Fruit fly (Drosophila melanogaster) whole organism, pupa: Measurements from ENCODE around the gene Fad2.

Experiments
- CG13204 ChIP-seq: fragments of 200-800 bp; sonication (Bioruptor generic); optimal IDR thresholded peaks from 2 replicates; lab custom pipeline; 2018; ENCODE audit warnings: missing biosample characterization, mild to moderate bottlenecking, missing genetic modification characterization, moderate library complexity
- CG14655 ChIP-seq: fragments of 200-800 bp; sonication (Bioruptor generic); optimal IDR thresholded peaks from 3 replicates; lab custom pipeline; 2017; ENCODE audit warnings: mild to moderate bottlenecking, missing biosample characterization, missing genetic modification reagents, missing genetic modification characterization
- CG4496 ChIP-seq: fragments of 200-800 bp; sonication (Bioruptor generic); IDR thresholded peaks from 3 replicates; pipeline ENCODE4 v1.3.6; 2022; ENCODE audit warnings: missing biosample characterization, missing genetic modification characterization
- EcR ChIP-seq: fragments of 200-800 bp; sonication (Bioruptor generic); optimal IDR thresholded peaks from 3 replicates; lab custom pipeline; 2019; ENCODE audit warnings: missing biosample characterization, missing genetic modification characterization, mild to moderate bottlenecking, moderate library complexity, missing genetic modification reagents
- Pif1B ChIP-seq: fragments of 200-800 bp; sonication (Bioruptor generic); optimal IDR thresholded peaks from 3 replicates; lab custom pipeline; 2016; ENCODE audit warnings: missing biosample characterization, missing genetic modification characterization
- Snoo ChIP-seq: fragments of 200-800 bp; sonication (Bioruptor generic); optimal IDR thresholded peaks from 3 replicates; lab custom pipeline; 2017; ENCODE audit warnings: missing biosample characterization, mild to moderate bottlenecking, missing genetic modification characterization, inconsistent platforms
- rn ChIP-seq: fragments of 200-800 bp; sonication (Bioruptor generic); IDR thresholded peaks from 2 replicates; pipeline ENCODE4 v1.3.6; 2022; ENCODE audit warnings: missing biosample characterization, missing genetic modification characterization

DNA sequence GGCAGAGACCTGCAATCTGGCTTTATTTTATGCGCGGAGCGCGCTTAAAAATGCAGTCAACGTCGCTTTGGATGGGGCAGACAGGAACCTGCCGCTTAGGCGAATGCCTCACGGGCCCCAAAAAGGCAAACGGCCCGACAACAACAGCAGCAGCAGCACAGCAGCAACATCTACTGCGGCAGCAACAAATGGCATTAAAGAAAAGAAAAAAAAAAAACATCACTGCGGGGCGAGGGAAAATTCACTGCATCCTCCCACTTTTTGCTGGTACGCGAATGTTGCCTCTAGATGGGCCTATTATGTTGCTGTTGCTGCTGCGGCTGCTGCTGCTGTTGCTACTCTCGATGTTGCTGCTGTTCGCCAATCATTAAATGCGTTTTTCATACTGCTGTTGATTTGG is 1.4 kb upstream of the Fad2 start:
- 0 out of 3 replicates have a peak, but pooled peaks have one; percentile 27 for TF ChIP-seq CG4496 (GFP tag; lab: Robert Waterston, UW)
- TF ChIP-seq Snoo (tag; lab: Kevin White, UChicago) = no peak
- TF ChIP-seq CG13204 (GFP tag; lab: Kevin White, UChicago) = peak; percentile 87
- no peak for TF ChIP-seq rn
- no peak for TF ChIP-seq CG14655 (GFP tag; lab: Kevin White, UChicago)
- peak; percentile 51 for TF ChIP-seq EcR (GFP tag; lab: Kevin White, UChicago)
- TF ChIP-seq Pif1B = no peak
